Worm (Caenorhabditis elegans) whole organism, L4/young adult: Measurements from ENCODE around the gene mup-2.

Experiments used
- W03F9.2 ChIP-seq: fragments of 150-350 bp; optimal IDR thresholded peaks from 2 replicates; lab custom pipeline; 2014; ENCODE audit warnings: missing biosample characterization, missing genetic modification characterization
- dao-5 ChIP-seq: sonication (generic microtip); optimal IDR thresholded peaks from 2 replicates; lab custom pipeline; 2016; ENCODE audit warnings: missing genotype, missing genetic modification characterization, moderate library complexity, missing compliant biosample characterization
- him-1 ChIP-seq: sonication (generic microtip); optimal IDR thresholded peaks from 2 replicates; lab custom pipeline; 2016; ENCODE audit warnings: missing genotype, missing genetic modification reagents, missing genetic modification characterization, missing compliant biosample characterization

ce11 chrX:6378363-6378762 lies 31.7 kb downstream of the mup-2 start:
- peak; percentile 47 for TF ChIP-seq him-1 (tag; lab: Kevin White, UChicago)
- TF ChIP-seq W03F9.2 (tag; lab: Kevin White, UChicago) = no peak
- TF ChIP-seq dao-5 (tag; lab: Kevin White, UChicago) = no peak
